Fruit fly (Drosophila melanogaster): ENCODE results near the gene RpL36A.

RpL36A gene

DNA sequence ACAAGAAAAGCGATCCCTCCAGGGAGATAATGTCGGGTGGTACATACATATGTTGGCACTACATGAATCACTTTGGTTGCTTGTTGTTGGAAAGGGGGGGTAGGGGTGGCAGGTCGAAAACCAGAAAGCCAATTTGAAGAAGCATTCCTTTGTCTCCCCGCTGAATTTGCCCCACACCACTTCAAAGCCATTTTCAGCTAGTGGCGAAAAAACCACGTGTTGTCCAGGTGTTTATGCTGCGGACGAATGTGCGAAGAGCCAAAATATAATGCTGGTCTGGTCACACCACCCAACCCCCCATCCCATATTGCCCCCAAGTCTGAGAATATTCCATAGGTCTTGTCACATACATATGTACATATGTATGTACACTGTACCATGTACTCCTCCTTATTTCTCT, 49.2 kb upstream of the RpL36A start (continued):
- no peak for TF ChIP-seq amos (GFP tag; IDR thresholded peaks at IDR 0.05; ENCODE audit: partially characterized antibody)
- TF ChIP-seq hth (optimal IDR thresholded peaks at IDR 0.05), result no peak
- TF ChIP-seq odd (GFP tag; optimal IDR thresholded peaks at IDR 0.05), result no peak
- TF ChIP-seq Oli (tag; optimal IDR thresholded peaks at IDR 0.05), result no peak
- TF ChIP-seq kah (GFP tag; optimal IDR thresholded peaks at IDR 0.05), result no peak
- TF ChIP-seq CG6689 (GFP tag; IDR thresholded peaks at IDR 0.05), result no peak
- TF ChIP-seq vfl (GFP tag; optimal IDR thresholded peaks at IDR 0.05), result no peak
- TF ChIP-seq CG10543 (GFP tag; optimal IDR thresholded peaks at IDR 0.05), result peak; percentile 46
- TF ChIP-seq p53 (GFP tag; optimal IDR thresholded peaks at IDR 0.05), result no peak
- no peak for TF ChIP-seq CG12219 (GFP tag; optimal IDR thresholded peaks at IDR 0.05)
- no peak for TF ChIP-seq B-H1 (GFP tag; IDR thresholded peaks at IDR 0.05)
- no peak for TF ChIP-seq mam (GFP tag; optimal IDR thresholded peaks at IDR 0.05)
- no peak for TF ChIP-seq Tbp (GFP tag; optimal IDR thresholded peaks at IDR 0.05)
- peak; percentile 24 for TF ChIP-seq kay (GFP tag; optimal IDR thresholded peaks at IDR 0.05)
- TF ChIP-seq CG3407 (GFP tag; optimal IDR thresholded peaks at IDR 0.05), result no peak
- TF ChIP-seq corto (GFP tag; optimal IDR thresholded peaks at IDR 0.05), result no peak

DNA sequence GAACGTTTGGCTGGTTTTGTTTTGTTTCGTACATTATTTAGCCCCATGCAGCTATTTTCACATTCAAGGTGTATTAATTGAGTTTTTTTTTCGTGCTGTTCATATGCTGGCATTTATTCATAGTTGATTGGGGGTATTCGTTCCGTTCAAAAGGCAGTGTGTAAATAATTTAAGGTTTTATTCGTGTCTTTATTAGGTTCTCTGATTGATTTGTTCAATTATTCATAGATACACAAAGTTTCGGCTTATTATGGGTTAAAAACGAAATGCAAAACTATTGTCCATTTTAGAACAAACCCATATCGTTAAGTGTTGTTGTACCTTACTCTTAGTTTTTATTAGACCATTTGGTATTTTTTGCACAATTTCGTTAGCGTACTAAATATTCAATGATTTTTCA, 48.7 kb upstream of the RpL36A start:
- no peak for TF ChIP-seq CG7271 (tag; optimal IDR thresholded peaks at IDR 0.05)
- no peak for TF ChIP-seq Fer3 (tag; optimal IDR thresholded peaks at IDR 0.05)
- TF ChIP-seq Nf-YA (GFP tag; IDR thresholded peaks at IDR 0.05), result no peak
- no peak for TF ChIP-seq ttk (GFP tag; IDR thresholded peaks at IDR 0.05)
- TF ChIP-seq ewg (GFP tag; optimal IDR thresholded peaks at IDR 0.05), result no peak
- no peak for TF ChIP-seq gem (tag; optimal IDR thresholded peaks at IDR 0.05)
- no peak for TF ChIP-seq CG6654 (GFP tag; optimal IDR thresholded peaks at IDR 0.05)
- TF ChIP-seq eve (GFP tag; optimal IDR thresholded peaks at IDR 0.05), result peak in 1 of 2 experiments; percentile 69
- TF ChIP-seq CG12659 (GFP tag; optimal IDR thresholded peaks at IDR 0.05), result no peak
- no peak for TF ChIP-seq HmgZ (tag; optimal IDR thresholded peaks at IDR 0.05)
- no peak for TF ChIP-seq Pdp1 (GFP tag; optimal IDR thresholded peaks at IDR 0.05)
- 0 out of 4 replicates have a peak, but pooled peaks have one; percentile 12 for TF ChIP-seq chinmo (GFP tag; IDR thresholded peaks at IDR 0.05; ENCODE audit: partially characterized antibody)
- TF ChIP-seq Rx (GFP tag; IDR thresholded peaks at IDR 0.05), result no peak
- TF ChIP-seq sens (GFP tag), result peak; percentile 18
- no peak for TF ChIP-seq pb (GFP tag; optimal IDR thresholded peaks at IDR 0.05)
- no peak for TF ChIP-seq bigmax (GFP tag; optimal IDR thresholded peaks at IDR 0.05)

DNA sequence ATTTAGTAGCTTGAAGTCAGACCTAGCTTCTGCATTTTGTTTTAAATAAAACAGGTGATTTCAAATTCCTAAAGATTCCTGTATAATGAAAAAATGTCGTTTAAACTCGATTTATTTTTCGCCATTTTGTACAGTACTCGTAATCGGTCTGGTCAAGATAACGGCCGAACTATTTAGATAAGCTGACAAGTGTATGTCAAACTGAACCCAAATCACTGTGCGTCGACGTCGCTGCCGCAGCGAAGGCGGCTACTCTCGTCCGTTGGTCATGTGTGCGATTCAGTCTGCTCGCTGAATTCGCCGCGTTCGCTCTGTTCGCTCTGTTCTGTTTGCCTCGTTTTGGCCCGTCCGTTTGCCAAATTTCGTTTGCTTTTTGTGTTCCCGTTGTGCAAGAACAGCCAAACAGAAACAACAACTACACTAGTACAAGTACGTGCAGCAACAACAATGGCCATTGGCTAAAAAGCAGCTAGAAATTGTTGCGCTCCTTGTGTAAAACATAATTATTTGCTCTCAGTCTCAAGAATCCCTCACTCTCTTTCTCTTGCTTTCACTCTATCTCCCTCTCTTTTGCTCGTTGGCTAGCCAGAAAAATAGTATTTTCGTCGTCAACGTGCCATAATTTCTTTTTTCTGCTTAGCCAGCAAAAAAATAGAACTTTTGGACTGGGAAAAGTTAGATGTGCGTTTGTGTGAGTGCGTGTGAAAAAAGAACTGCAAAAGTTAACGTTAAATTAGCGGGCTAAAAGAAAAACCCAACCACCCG, 45.5 kb upstream of the RpL36A start:
- TF ChIP-seq yki (optimal IDR thresholded peaks at IDR 0.05) (no peak), Dll (GFP tag; IDR thresholded peaks at IDR 0.05; ENCODE audit: partially characterized antibody) (0 out of 4 replicates have a peak, but pooled peaks have one; percentile 17), lola (GFP tag; optimal IDR thresholded peaks at IDR 0.05) (no peak), gem (tag; optimal IDR thresholded peaks at IDR 0.05) (peak; percentile 22), tx (GFP tag; optimal IDR thresholded peaks at IDR 0.05) (no peak), B-H1 (GFP tag; IDR thresholded peaks at IDR 0.05) (no peak), insv (GFP tag; optimal IDR thresholded peaks at IDR 0.05) (no peak), CG12236 (GFP tag; optimal IDR thresholded peaks at IDR 0.05) (no peak), Lim3 (GFP tag; IDR thresholded peaks at IDR 0.05) (no peak), schlank (tag; optimal IDR thresholded peaks at IDR 0.05) (no peak), CG31388 (GFP tag; optimal IDR thresholded peaks at IDR 0.05) (no peak), CG2202 (tag; optimal IDR thresholded peaks at IDR 0.05) (no peak), gcm (GFP tag; optimal IDR thresholded peaks at IDR 0.05) (no peak), Drgx (GFP tag; IDR thresholded peaks at IDR 0.05) (0 out of 2 replicates have a peak, but pooled peaks have one; percentile 11), Sox102F (GFP tag; optimal IDR thresholded peaks at IDR 0.05) (no peak), CG31224 (GFP tag; IDR thresholded peaks at IDR 0.05) (0 out of 2 replicates have a peak, but pooled peaks have one; percentile 5), sima (GFP tag; optimal IDR thresholded peaks at IDR 0.05) (no peak), CG3726 (GFP tag; IDR thresholded peaks at IDR 0.05) (no peak), CoRest (tag; optimal IDR thresholded peaks at IDR 0.05) (no peak)
